Worm (Caenorhabditis elegans): ENCODE measurements around the gene rpl-10.

DNA sequence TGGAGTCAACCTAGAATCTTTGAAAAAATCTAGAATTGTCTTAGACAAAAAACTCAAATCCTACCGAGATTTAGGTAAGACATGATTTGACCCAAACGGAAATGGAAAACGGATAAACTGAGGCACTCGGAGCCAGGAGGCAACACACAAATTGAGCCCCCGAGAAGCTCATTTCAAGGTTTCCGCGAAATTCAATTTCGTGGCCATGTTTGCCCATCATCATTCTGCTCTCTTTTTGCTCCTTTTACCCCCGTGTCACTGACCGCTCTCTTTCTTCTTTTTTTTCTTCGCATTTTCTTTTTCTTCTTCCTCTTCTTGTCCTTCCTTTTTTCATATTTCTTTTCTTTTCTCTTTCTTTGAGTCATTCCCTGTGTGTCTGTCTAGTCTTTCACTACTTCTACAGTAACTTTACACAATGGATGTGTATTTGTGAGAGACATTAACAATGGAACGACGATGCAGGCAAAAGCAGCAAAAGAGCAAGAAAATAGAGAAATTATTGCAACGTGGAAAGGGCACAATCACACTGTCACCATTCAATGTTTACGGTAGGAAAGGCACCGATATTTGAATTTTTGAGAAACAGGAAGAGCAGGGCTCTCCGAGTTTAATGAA is 9.1 kb downstream of the rpl-10 start:
- TF ChIP-seq flt-1 (GFP tag; IDR thresholded peaks at IDR 0.05) (no peak), scrt-1 (GFP tag; IDR thresholded peaks at IDR 0.05) (no peak), hmg-4 (GFP tag; optimal IDR thresholded peaks at IDR 0.05) (no peak), ama-1 (optimal IDR thresholded peaks at IDR 0.05) (no peak), B0310.2 (tag; optimal IDR thresholded peaks at IDR 0.05) (no peak), aly-1 (tag; optimal IDR thresholded peaks at IDR 0.05) (no peak), ets-7 (tag; optimal IDR thresholded peaks at IDR 0.05) (no peak), ceh-36 (tag; optimal IDR thresholded peaks at IDR 0.05) (no peak), hmbx-1 (tag; optimal IDR thresholded peaks at IDR 0.05) (no peak), F13C5.2 (tag; optimal IDR thresholded peaks at IDR 0.05) (no peak), hnd-1 (tag; optimal IDR thresholded peaks at IDR 0.05) (no peak), tbx-11 (GFP tag; IDR thresholded peaks at IDR 0.05) (no peak), pes-1 (GFP tag; IDR thresholded peaks at IDR 0.05) (no peak)

Measured in whole organism, early embryonic.